Worm (Caenorhabditis elegans): ENCODE data around the gene ech-2.

- TF ChIP-seq skn-1 (tag; optimal IDR thresholded peaks at IDR 0.05) (no peak), mxl-2 (GFP tag; conservative IDR thresholded peaks at IDR 0.05) (peak; percentile 52; the same call in 1 of the 2 replicates)
Measured at ce11 chrIV:11901215-11901614, 45.1 kb upstream of the ech-2 start.
